Worm (Caenorhabditis elegans) whole organism, L4 larva: ENCODE results near the gene F42A9.17.

Source experiments
- ama-1 ChIP-seq: fragments of 150-350 bp; optimal IDR thresholded peaks from 2 replicates; lab custom pipeline; 2014; ENCODE audit warnings: inconsistent platforms, mixed read lengths
- zag-1 ChIP-seq: fragments of 150-350 bp; optimal IDR thresholded peaks from 2 replicates; lab custom pipeline; 2014; ENCODE audit warnings: missing biosample characterization, missing genetic modification characterization

DNA sequence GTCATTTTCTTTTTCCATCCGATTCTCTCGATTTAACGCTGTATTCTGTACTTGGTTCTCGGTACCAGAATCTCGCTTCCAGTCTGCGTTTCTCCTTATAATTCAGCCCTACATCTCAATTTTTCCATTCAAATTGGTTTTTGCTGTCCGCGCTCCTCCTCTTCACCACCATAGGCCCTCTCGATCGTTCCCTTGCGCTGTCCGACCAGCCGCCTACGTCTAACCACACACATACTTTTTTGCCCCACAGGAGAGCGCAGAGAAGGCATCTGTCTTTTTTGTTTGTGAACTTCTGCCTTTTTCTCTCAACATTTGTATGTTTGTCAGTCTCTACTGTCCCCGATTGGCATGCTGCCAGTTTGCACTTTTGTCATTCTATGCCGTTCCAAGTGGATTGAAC, 15.6 kb upstream of the F42A9.17 start, which contains the start of gene F42A9.11:
- TF ChIP-seq zag-1 (tag; lab: Kevin White, UChicago) (no peak), ama-1 (lab: Kevin White, UChicago) (no peak)
